Worm (Caenorhabditis elegans) whole organism, late embryonic: ENCODE measurements around the gene hsp-43.
A peak's percentile ranks its signal among the peaks of the same experiment; 100 is the strongest.

Experiments used
- C08G9.2 ChIP-seq: sonication (generic microtip); optimal IDR thresholded peaks from 2 replicates; lab custom pipeline; 2016; ENCODE audit warnings: mild to moderate bottlenecking, missing genetic modification characterization, moderate library complexity, missing compliant biosample characterization
- F13H6.1 ChIP-seq: sonication (generic microtip); optimal IDR thresholded peaks from 2 replicates; lab custom pipeline; 2016; ENCODE audit warnings: missing genetic modification characterization, missing compliant biosample characterization
- Y22D7AL.16 ChIP-seq: sonication (generic microtip); optimal IDR thresholded peaks from 2 replicates; lab custom pipeline; 2016; ENCODE audit warnings: missing genetic modification characterization, missing compliant biosample characterization
- ama-1 ChIP-seq: fragments of 150-350 bp; optimal IDR thresholded peaks from 2 replicates; lab custom pipeline; 2014
- ceh-18 ChIP-seq: sonication (generic microtip); optimal IDR thresholded peaks from 2 replicates; lab custom pipeline; 2016; ENCODE audit warnings: missing genetic modification characterization, missing compliant biosample characterization
- ceh-22 ChIP-seq: sonication (generic microtip); optimal IDR thresholded peaks from 2 replicates; lab custom pipeline; 2017; ENCODE audit warnings: missing biosample characterization, missing genetic modification characterization
- ceh-30 ChIP-seq: fragments of 150-350 bp; optimal IDR thresholded peaks from 2 replicates; lab custom pipeline; 2014; ENCODE audit warnings: missing biosample characterization, missing genetic modification characterization
- ceh-31 ChIP-seq: sonication (generic microtip); optimal IDR thresholded peaks from 2 replicates; lab custom pipeline; 2016; ENCODE audit warnings: missing genetic modification characterization, missing compliant biosample characterization
- ceh-45 ChIP-seq: fragments of 200-800 bp; sonication (Bioruptor generic); IDR thresholded peaks from 2 replicates; pipeline ENCODE4 v1.3.6; 2022; ENCODE audit warnings: missing genetic modification reagents, missing genetic modification characterization, missing compliant biosample characterization
- ceh-6 ChIP-seq: fragments of 200-800 bp; sonication (Bioruptor generic); optimal IDR thresholded peaks from 2 replicates; lab custom pipeline; 2018; ENCODE audit warnings: mild to moderate bottlenecking, missing genetic modification characterization, missing compliant biosample characterization
- ceh-9 ChIP-seq: sonication (generic microtip); optimal IDR thresholded peaks from 2 replicates; lab custom pipeline; 2016; ENCODE audit warnings: mild to moderate bottlenecking, missing genetic modification characterization, inconsistent platforms, missing compliant biosample characterization
- che-1 ChIP-seq: sonication (generic microtip); optimal IDR thresholded peaks from 2 replicates; lab custom pipeline; 2016; ENCODE audit warnings: mild to moderate bottlenecking, missing genetic modification characterization, missing compliant biosample characterization
- eyg-1 ChIP-seq: sonication (generic microtip); optimal IDR thresholded peaks from 2 replicates; lab custom pipeline; 2016; ENCODE audit warnings: missing genotype, missing genetic modification characterization, missing compliant biosample characterization
- fax-1 ChIP-seq: sonication (generic microtip); optimal IDR thresholded peaks from 2 replicates; lab custom pipeline; 2016; ENCODE audit warnings: missing genotype, missing genetic modification characterization, missing compliant biosample characterization
- gmeb-2 ChIP-seq: sonication (generic microtip); optimal IDR thresholded peaks from 2 replicates; lab custom pipeline; 2016; ENCODE audit warnings: missing genetic modification characterization, inconsistent platforms, missing compliant biosample characterization
- hlh-15 ChIP-seq: sonication (generic microtip); optimal IDR thresholded peaks from 2 replicates; lab custom pipeline; 2016; ENCODE audit warnings: missing genetic modification characterization, missing compliant biosample characterization
- hlh-30 ChIP-seq: sonication (generic microtip); optimal IDR thresholded peaks from 2 replicates; lab custom pipeline; 2017; ENCODE audit warnings: antibody characterized with exemption, missing genetic modification characterization, missing compliant biosample characterization; ENCODE audit not compliant: insufficient read depth
- hlh-8 ChIP-seq: sonication (generic microtip); optimal IDR thresholded peaks from 2 replicates; lab custom pipeline; 2016; ENCODE audit warnings: missing genotype, missing genetic modification characterization, missing compliant biosample characterization
- mec-3 ChIP-seq: sonication (generic microtip); optimal IDR thresholded peaks from 2 replicates; lab custom pipeline; 2016; ENCODE audit warnings: borderline replicate concordance, missing genetic modification characterization, missing compliant biosample characterization
- nfya-1 ChIP-seq: sonication (generic microtip); optimal IDR thresholded peaks from 2 replicates; lab custom pipeline; 2017; ENCODE audit warnings: missing genetic modification characterization, mild to moderate bottlenecking, missing compliant biosample characterization, antibody characterized with exemption, moderate library complexity
- nhr-11 ChIP-seq: fragments of 150-350 bp; optimal IDR thresholded peaks from 2 replicates; lab custom pipeline; 2014; ENCODE audit warnings: missing biosample characterization, missing genetic modification characterization
- nhr-232 ChIP-seq: sonication (generic microtip); optimal IDR thresholded peaks from 2 replicates; lab custom pipeline; 2016; ENCODE audit warnings: missing genetic modification characterization, missing compliant biosample characterization
- ref-2 ChIP-seq: sonication (generic microtip); optimal IDR thresholded peaks from 2 replicates; lab custom pipeline; 2016; ENCODE audit warnings: missing genetic modification characterization, missing compliant biosample characterization
- sdc-2 ChIP-seq: sonication (generic microtip); optimal IDR thresholded peaks from 2 replicates; lab custom pipeline; 2016; ENCODE audit warnings: missing genotype, missing genetic modification characterization, missing compliant biosample characterization
- sox-2 ChIP-seq: fragments of 200-800 bp; sonication (Bioruptor generic); IDR thresholded peaks from 2 replicates; pipeline ENCODE4 v1.3.6; 2022; ENCODE audit warnings: missing genetic modification reagents, missing genetic modification characterization, missing compliant biosample characterization
- tbx-2 ChIP-seq: sonication (generic microtip); optimal IDR thresholded peaks from 2 replicates; lab custom pipeline; 2016; ENCODE audit warnings: missing genetic modification characterization, missing compliant biosample characterization
- tbx-7 ChIP-seq: sonication (generic microtip); optimal IDR thresholded peaks from 2 replicates; lab custom pipeline; 2016; ENCODE audit warnings: missing genotype, missing genetic modification characterization, missing compliant biosample characterization
- ttx-3 ChIP-seq: sonication (generic microtip); optimal IDR thresholded peaks from 2 replicates; lab custom pipeline; 2016; ENCODE audit warnings: missing genetic modification reagents, missing genetic modification characterization, missing compliant biosample characterization
- unc-42 ChIP-seq: sonication (generic microtip); optimal IDR thresholded peaks from 2 replicates; lab custom pipeline; 2016; ENCODE audit warnings: missing genotype, missing genetic modification characterization, missing compliant biosample characterization

Gene hsp-43

ce11 chrX:6251321-6251720 is 16.0 kb upstream of the hsp-43 start:
- TF ChIP-seq ama-1 (lab: Kevin White, UChicago): no peak

- TF ChIP-seq unc-42 (tag; lab: Kevin White, UChicago) (peak; percentile 97), ceh-31 (peak; percentile 19), sdc-2 (tag; lab: Kevin White, UChicago) (no peak), ttx-3 (no peak)
- TF ChIP-seq, all 69 proteins: peak for 2
Observed at ce11 chrX:6250866-6251265, 15.5 kb upstream of the hsp-43 start.

- TF ChIP-seq mec-3 (tag; lab: Kevin White, UChicago): no peak
- peak; percentile 25 for TF ChIP-seq tbx-2 (tag; lab: Kevin White, UChicago)
- TF ChIP-seq ceh-18 (tag; lab: Kevin White, UChicago): peak; percentile 73
Observed at ce11 chrX:6250272-6250752, 15.0 kb upstream of the hsp-43 start.

- TF ChIP-seq nfya-1 (tag; lab: Kevin White, UChicago) (no peak), gmeb-2 (tag; lab: Kevin White, UChicago) (no peak), ceh-31 (peak; percentile 28), F13H6.1 (tag; lab: Kevin White, UChicago) (no peak), che-1 (tag; lab: Kevin White, UChicago) (no peak), ceh-30 (tag; lab: Kevin White, UChicago) (no peak), tbx-2 (tag; lab: Kevin White, UChicago) (no peak)
Observed at ce11 chrX:6248778-6249658, 13.7 kb upstream of the hsp-43 start.

ce11 chrX:6247869-6248268 is 12.5 kb upstream of the hsp-43 start:
- TF ChIP-seq hlh-8 (tag; lab: Kevin White, UChicago) (no peak), unc-42 (tag; lab: Kevin White, UChicago) (peak; percentile 43), fax-1 (tag; lab: Kevin White, UChicago) (no peak)

- TF ChIP-seq eyg-1 (tag; lab: Kevin White, UChicago): no peak
- no peak for TF ChIP-seq nhr-11 (tag; lab: Kevin White, UChicago)
- no peak for TF ChIP-seq hlh-30
- TF ChIP-seq ref-2 (tag; lab: Kevin White, UChicago): no peak
- no peak for TF ChIP-seq nhr-232 (tag; lab: Kevin White, UChicago)
- no peak for TF ChIP-seq Y22D7AL.16 (tag; lab: Kevin White, UChicago)
- TF ChIP-seq ceh-9 (tag; lab: Kevin White, UChicago): no peak
- TF ChIP-seq hlh-15 (tag; lab: Kevin White, UChicago): no peak
- TF ChIP-seq ceh-6: no peak
- TF ChIP-seq ceh-18 (tag; lab: Kevin White, UChicago): no peak
- no peak for TF ChIP-seq C08G9.2 (tag; lab: Kevin White, UChicago)
- TF ChIP-seq fax-1 (tag; lab: Kevin White, UChicago): no peak
- no peak for TF ChIP-seq mec-3 (tag; lab: Kevin White, UChicago)
- no peak for TF ChIP-seq gmeb-2 (tag; lab: Kevin White, UChicago)
- no peak for TF ChIP-seq unc-42 (tag; lab: Kevin White, UChicago)
- no peak for TF ChIP-seq ceh-45 (GFP tag; lab: Robert Waterston, UW)
- no peak for TF ChIP-seq sox-2
- no peak for TF ChIP-seq tbx-7 (tag; lab: Kevin White, UChicago)
- no peak for TF ChIP-seq ceh-22 (tag; lab: Kevin White, UChicago)
Observed at ce11 chrX:6247013-6247412, 11.7 kb upstream of the hsp-43 start.
